Fruit fly (Drosophila melanogaster) Kc167 (cell line): Measurements from ENCODE around the gene CG17272.

Experiments
- Myc ChIP-seq: fragments of >200 bp; optimal IDR thresholded peaks from 2 replicates; lab custom pipeline; 2017; ENCODE audit warnings: missing external identifiers
- Sin3A ChIP-seq: fragments of >200 bp; optimal IDR thresholded peaks from 2 replicates; lab custom pipeline; 2018; ENCODE audit warnings: missing external identifiers
- h ChIP-seq: fragments of >200 bp; optimal IDR thresholded peaks from 3 replicates; lab custom pipeline; 2018; ENCODE audit warnings: missing external identifiers
- insv ChIP-seq: fragments of >200 bp; optimal IDR thresholded peaks from 3 replicates; lab custom pipeline; 2018; ENCODE audit warnings: missing external identifiers
- psq ChIP-seq: fragments of >200 bp; optimal IDR thresholded peaks from 2 replicates; lab custom pipeline; 2017; ENCODE audit warnings: missing external identifiers
- ttk ChIP-seq: sonication (Bioruptor generic); optimal IDR thresholded peaks from 2 replicates; lab custom pipeline; 2017; ENCODE audit warnings: missing external identifiers

The CG17272 gene

DNA sequence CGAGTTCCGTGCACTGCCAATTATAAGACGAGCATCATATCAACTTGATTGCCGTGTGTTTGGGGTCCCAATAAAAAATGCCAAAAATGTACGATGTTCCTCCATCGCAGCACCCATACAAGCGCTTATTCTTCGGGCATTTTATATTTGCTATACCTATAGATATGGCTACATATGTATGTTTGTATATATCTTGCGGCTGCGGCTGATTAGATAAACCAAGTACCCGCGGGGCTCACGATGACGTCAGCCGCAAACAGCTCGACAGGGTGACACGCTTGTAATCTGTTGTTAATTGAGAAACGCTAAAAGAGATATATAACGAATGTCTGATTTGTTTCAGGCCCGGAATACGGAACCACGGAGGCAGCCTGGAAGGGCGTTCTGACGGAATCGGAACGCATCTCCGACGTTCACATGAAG, 13.2 kb upstream of the CG17272 start:
- TF ChIP-seq h (lab: Kevin White, UChicago) (no peak), psq (lab: Kevin White, UChicago) (no peak), Sin3A (lab: Kevin White, UChicago) (no peak), Myc (lab: Kevin White, UChicago) (no peak), ttk (lab: Kevin White, UChicago) (no peak), insv (lab: Kevin White, UChicago) (no peak)

DNA sequence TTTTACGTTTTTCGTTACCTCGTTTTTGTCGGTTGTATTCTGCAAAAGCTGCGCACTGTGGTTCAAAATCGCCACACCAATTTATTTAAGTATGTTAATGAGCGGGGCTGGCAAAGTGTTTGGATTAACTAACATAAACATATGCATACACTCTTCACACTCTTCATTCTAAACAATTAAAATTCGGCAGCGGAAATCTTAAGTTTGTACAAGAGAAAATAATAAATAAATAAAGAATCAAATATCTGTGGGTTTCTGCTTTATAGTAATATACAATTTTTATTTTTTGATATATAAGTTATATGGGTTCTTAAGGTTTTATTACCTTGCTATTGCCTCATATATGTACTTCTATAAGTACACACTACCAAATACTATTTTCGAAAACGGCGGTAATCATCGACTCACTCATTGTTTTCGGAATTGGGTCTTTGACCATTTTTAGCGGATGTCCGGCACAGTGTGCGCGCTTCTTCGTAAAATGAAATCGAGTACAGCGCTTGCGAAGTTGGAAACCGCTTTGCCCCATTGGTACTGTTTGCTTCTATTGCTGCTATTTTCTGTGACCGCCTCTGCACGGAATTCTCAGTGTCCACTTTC, 12.3 kb upstream of the CG17272 start:
- TF ChIP-seq psq (lab: Kevin White, UChicago) = no peak
- no peak for TF ChIP-seq ttk (lab: Kevin White, UChicago)
- no peak for TF ChIP-seq h (lab: Kevin White, UChicago)

- TF ChIP-seq Myc (lab: Kevin White, UChicago) = no peak
These were observed 11.5 kb upstream of the CG17272 start for dm6 chr3R:20835531-20835930.

- TF ChIP-seq ttk (lab: Kevin White, UChicago) = no peak
- no peak for TF ChIP-seq Sin3A (lab: Kevin White, UChicago)
- no peak for TF ChIP-seq psq (lab: Kevin White, UChicago)
- TF ChIP-seq h (lab: Kevin White, UChicago) = no peak
- TF ChIP-seq insv (lab: Kevin White, UChicago) = no peak
- no peak for TF ChIP-seq Myc (lab: Kevin White, UChicago)
These were observed 10.7 kb upstream of the CG17272 start for dm6 chr3R:20834770-20835183.

- no peak for TF ChIP-seq h (lab: Kevin White, UChicago)
- TF ChIP-seq insv (lab: Kevin White, UChicago) = no peak
- no peak for TF ChIP-seq psq (lab: Kevin White, UChicago)
- TF ChIP-seq Myc (lab: Kevin White, UChicago) = no peak
- TF ChIP-seq Sin3A (lab: Kevin White, UChicago) = no peak
- no peak for TF ChIP-seq ttk (lab: Kevin White, UChicago)
These were observed 9.6 kb upstream of the CG17272 start for dm6 chr3R:20833664-20834063.

DNA sequence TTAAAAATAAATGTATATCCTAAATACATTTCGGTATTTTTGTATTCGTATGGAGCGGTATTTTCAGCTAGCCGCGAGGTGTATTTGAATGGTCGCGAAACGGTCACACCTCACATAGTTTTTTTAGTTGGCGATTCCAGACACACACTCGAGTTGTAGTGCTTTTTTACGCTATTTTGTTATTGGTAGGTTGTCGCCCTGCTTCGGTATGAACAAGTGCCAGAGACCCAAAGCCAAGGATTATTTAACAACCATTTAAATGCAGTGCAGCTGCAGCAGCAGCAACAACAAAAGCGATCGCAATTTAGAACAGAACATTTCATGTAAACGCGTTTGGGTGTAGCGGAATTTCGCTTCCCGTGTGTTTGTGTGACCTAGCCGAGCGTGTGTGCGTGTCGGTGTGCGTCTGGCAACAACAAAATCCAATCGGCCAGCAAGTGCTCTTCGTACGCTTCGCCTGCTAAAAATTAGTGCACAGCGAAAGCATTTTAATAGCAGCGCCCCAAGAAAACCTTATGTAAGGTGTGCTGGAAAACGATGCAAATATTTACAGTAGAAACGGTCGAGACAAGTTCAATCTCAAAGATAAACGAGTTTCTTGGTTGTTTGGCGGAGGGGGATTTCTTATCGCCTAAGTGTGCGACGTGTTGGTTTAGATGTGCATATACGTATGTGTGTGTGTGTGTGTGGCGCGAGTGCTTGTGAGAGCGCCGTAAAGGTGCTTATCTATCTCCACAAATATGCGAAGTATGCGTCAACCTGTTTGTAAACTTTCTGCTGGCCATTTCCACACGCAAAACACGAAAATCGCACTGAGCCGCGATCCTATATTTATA, 8.9 kb upstream of the CG17272 start, which contains the start of gene Synd:
Gene Synd (plus strand): TSS at position 111 of the 836 bp plus-strand sequence.
- no peak for TF ChIP-seq ttk (lab: Kevin White, UChicago)
- no peak for TF ChIP-seq insv (lab: Kevin White, UChicago)

DNA sequence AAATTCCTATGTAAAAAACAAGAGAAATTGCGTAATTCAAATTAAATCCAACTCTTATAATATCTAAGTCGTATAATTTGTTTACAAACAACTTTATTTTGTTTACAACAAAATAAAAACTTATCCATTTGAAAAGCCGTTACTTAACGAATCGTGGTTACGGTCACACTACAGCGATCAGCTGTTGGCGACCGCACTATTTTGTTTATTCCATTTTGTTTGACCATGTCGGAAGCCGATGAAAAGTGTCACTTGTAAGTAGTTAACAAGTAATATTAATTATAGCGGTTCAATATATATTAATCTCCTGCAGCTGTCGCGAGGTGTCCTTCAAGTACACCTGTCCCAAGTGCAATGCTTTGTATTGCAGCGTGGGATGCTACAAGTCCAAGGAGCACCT, 6.9 kb upstream of the CG17272 start, which contains the start of gene CG31223:
Gene CG31223 (plus strand): TSS at position 165 of the 400 bp plus-strand sequence.
- TF ChIP-seq psq (lab: Kevin White, UChicago) (no peak), insv (lab: Kevin White, UChicago) (no peak), h (lab: Kevin White, UChicago) (no peak), Myc (lab: Kevin White, UChicago) (no peak), ttk (lab: Kevin White, UChicago) (no peak), Sin3A (lab: Kevin White, UChicago) (no peak)

- TF ChIP-seq psq (lab: Kevin White, UChicago) = no peak
- no peak for TF ChIP-seq ttk (lab: Kevin White, UChicago)
- TF ChIP-seq insv (lab: Kevin White, UChicago) = no peak
These were observed 6.2 kb upstream of the CG17272 start, which contains the start of gene Adss for dm6 chr3R:20830153-20830695. TSS of gene Adss (minus strand) at chr3R:20830580.

DNA sequence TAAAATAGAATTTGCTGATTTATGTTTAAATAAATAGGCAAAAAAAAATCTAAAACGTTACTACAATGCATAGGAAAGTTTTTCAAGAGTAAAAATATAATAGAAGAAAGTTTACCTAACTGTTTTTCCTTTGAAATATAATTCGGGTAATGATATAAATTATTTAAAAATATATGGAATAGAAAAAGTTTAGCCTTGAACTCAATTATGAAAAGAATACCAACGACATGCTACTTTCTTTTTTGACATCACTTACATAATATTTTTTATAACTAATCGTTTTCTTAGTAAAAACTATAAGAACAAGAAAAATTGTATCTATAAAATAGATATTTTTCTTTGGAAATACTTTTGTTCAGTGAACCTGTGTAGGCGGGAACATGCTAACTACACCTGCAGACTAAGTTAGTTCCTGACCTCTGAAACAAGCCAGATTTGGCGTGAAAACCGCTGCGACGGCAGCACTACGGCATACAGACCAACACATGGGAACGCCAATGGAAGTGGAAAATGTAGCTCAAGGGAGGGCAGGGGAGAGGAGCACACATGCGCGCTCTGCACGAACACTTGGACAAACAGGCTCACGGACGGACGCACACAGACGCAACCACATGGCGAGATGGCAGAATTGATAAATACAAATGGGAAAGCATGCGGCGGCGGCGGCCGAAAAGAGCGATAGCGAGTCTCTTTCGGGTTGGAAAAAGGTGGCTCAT, 5.5 kb upstream of the CG17272 start:
- TF ChIP-seq Sin3A (lab: Kevin White, UChicago) = no peak
- no peak for TF ChIP-seq psq (lab: Kevin White, UChicago)
- no peak for TF ChIP-seq Myc (lab: Kevin White, UChicago)
- no peak for TF ChIP-seq h (lab: Kevin White, UChicago)
- no peak for TF ChIP-seq ttk (lab: Kevin White, UChicago)
- TF ChIP-seq insv (lab: Kevin White, UChicago) = no peak

dm6 chr3R:20828520-20829415, 4.7 kb upstream of the CG17272 start:
- TF ChIP-seq psq (lab: Kevin White, UChicago) (no peak), Sin3A (lab: Kevin White, UChicago) (no peak), ttk (lab: Kevin White, UChicago) (no peak), Myc (lab: Kevin White, UChicago) (no peak), h (lab: Kevin White, UChicago) (no peak), insv (lab: Kevin White, UChicago) (no peak)
